Fruit fly (Drosophila melanogaster) whole organism, prepupa: ENCODE data around the gene CG31826.
A peak's percentile ranks its signal among the peaks of the same experiment; 100 is the strongest.

Experiments
- CG10631 ChIP-seq: fragments of 200-800 bp; sonication (Bioruptor generic); optimal IDR thresholded peaks from 2 replicates; lab custom pipeline; 2016; ENCODE audit warnings: missing biosample characterization, missing genetic modification characterization
- CG10669 ChIP-seq: fragments of 200-800 bp; sonication (Bioruptor generic); optimal IDR thresholded peaks from 3 replicates; lab custom pipeline; 2018; ENCODE audit warnings: missing biosample characterization, mild to moderate bottlenecking, missing genetic modification characterization, moderate library complexity
- CG11294 ChIP-seq: fragments of 200-800 bp; sonication (Bioruptor generic); IDR thresholded peaks from 2 replicates; pipeline ENCODE4 v1.3.6; 2022; ENCODE audit warnings: missing biosample characterization, missing genetic modification characterization
- CG11762 ChIP-seq: fragments of 200-800 bp; sonication (Bioruptor generic); optimal IDR thresholded peaks from 3 replicates; lab custom pipeline; 2016; ENCODE audit warnings: missing biosample characterization, missing genetic modification characterization; ENCODE audit not compliant: insufficient read depth
- CG11902 ChIP-seq: fragments of 200-800 bp; sonication (Bioruptor generic); optimal IDR thresholded peaks from 3 replicates; lab custom pipeline; 2016; ENCODE audit warnings: missing biosample characterization, missing genetic modification characterization
- CG15336 ChIP-seq: fragments of 200-800 bp; sonication (Bioruptor generic); IDR thresholded peaks from 2 replicates; pipeline ENCODE4 v1.3.6; 2022; ENCODE audit warnings: missing biosample characterization, missing genetic modification characterization
- CG1621 ChIP-seq: fragments of 200-800 bp; sonication (Bioruptor generic); optimal IDR thresholded peaks from 3 replicates; lab custom pipeline; 2018; ENCODE audit warnings: missing biosample characterization, mild to moderate bottlenecking, missing genetic modification characterization
- CG16779 ChIP-seq: fragments of 200-800 bp; sonication (Bioruptor generic); optimal IDR thresholded peaks from 3 replicates; lab custom pipeline; 2017; ENCODE audit warnings: missing biosample characterization, mild to moderate bottlenecking, missing genetic modification characterization
- CG3032 ChIP-seq: fragments of 200-800 bp; optimal IDR thresholded peaks from 2 replicates; lab custom pipeline; 2019; ENCODE audit warnings: missing biosample characterization, mild to moderate bottlenecking, missing genetic modification characterization, moderate library complexity
- CG31627 ChIP-seq: fragments of 200-800 bp; sonication (Bioruptor generic); optimal IDR thresholded peaks from 3 replicates; lab custom pipeline; 2016; ENCODE audit warnings: missing biosample characterization, missing genetic modification characterization
- CG32006 ChIP-seq: fragments of 200-800 bp; sonication (Bioruptor generic); optimal IDR thresholded peaks from 3 replicates; lab custom pipeline; 2017; ENCODE audit warnings: missing biosample characterization, mild to moderate bottlenecking, missing genetic modification characterization
- CG34406 ChIP-seq: fragments of 200-800 bp; sonication (Bioruptor generic); optimal IDR thresholded peaks from 3 replicates; lab custom pipeline; 2016; ENCODE audit warnings: missing biosample characterization, missing genetic modification characterization
- CG3919 ChIP-seq: fragments of 200-800 bp; sonication (Bioruptor generic); optimal IDR thresholded peaks from 3 replicates; lab custom pipeline; 2016; ENCODE audit warnings: missing biosample characterization, missing genetic modification characterization
- CG6163 ChIP-seq: fragments of 200-800 bp; sonication (Bioruptor generic); IDR thresholded peaks from 3 replicates; pipeline ENCODE4 v1.3.6; 2022; ENCODE audit warnings: missing biosample characterization, missing genetic modification characterization
- CG6276 ChIP-seq: fragments of 200-800 bp; sonication (Bioruptor generic); optimal IDR thresholded peaks from 2 replicates; lab custom pipeline; 2017; ENCODE audit warnings: missing biosample characterization, mild to moderate bottlenecking, missing genetic modification characterization
- CG6808 ChIP-seq: fragments of 200-800 bp; sonication (Bioruptor generic); optimal IDR thresholded peaks from 3 replicates; lab custom pipeline; 2017; ENCODE audit warnings: missing biosample characterization, missing genetic modification characterization, mild to moderate bottlenecking, moderate library complexity, missing genetic modification reagents
- CG6854 ChIP-seq: fragments of 200-800 bp; sonication (Bioruptor generic); optimal IDR thresholded peaks from 2 replicates; lab custom pipeline; 2017; ENCODE audit warnings: missing biosample characterization, mild to moderate bottlenecking, missing genetic modification characterization
- CG8119 ChIP-seq: fragments of 200-800 bp; sonication (Bioruptor generic); IDR thresholded peaks from 3 replicates; pipeline ENCODE4 v1.3.6; 2022; ENCODE audit warnings: missing biosample characterization, missing genetic modification characterization
- CG8319 ChIP-seq: fragments of 200-800 bp; sonication (Bioruptor generic); optimal IDR thresholded peaks from 3 replicates; lab custom pipeline; 2016; ENCODE audit warnings: missing biosample characterization, missing genetic modification characterization
- CG8632 ChIP-seq: fragments of 200-800 bp; sonication (Bioruptor generic); optimal IDR thresholded peaks from 3 replicates; lab custom pipeline; 2016; ENCODE audit warnings: missing biosample characterization, missing genetic modification characterization
- CG9139 ChIP-seq: fragments of 200-800 bp; sonication (Bioruptor generic); optimal IDR thresholded peaks from 3 replicates; lab custom pipeline; 2017; ENCODE audit warnings: missing biosample characterization, mild to moderate bottlenecking, missing genetic modification characterization
- Eip75B ChIP-seq: fragments of 200-800 bp; sonication (Bioruptor generic); optimal IDR thresholded peaks from 3 replicates; lab custom pipeline; 2016; ENCODE audit warnings: missing biosample characterization, missing genetic modification characterization
- Eip93F ChIP-seq: fragments of 200-800 bp; sonication (Bioruptor generic); optimal IDR thresholded peaks from 2 replicates; lab custom pipeline; 2016; ENCODE audit warnings: missing biosample characterization, mild to moderate bottlenecking, missing genetic modification characterization
- Hr38 ChIP-seq: sonication (Bioruptor generic); optimal IDR thresholded peaks from 2 replicates; lab custom pipeline; 2016; ENCODE audit warnings: missing biosample characterization, missing genetic modification characterization
- Hr39 ChIP-seq: fragments of 200-800 bp; sonication (Bioruptor generic); optimal IDR thresholded peaks from 2 replicates; lab custom pipeline; 2016; ENCODE audit warnings: missing biosample characterization, missing genetic modification characterization
- Hr4 ChIP-seq: fragments of 200-800 bp; sonication (Bioruptor generic); optimal IDR thresholded peaks from 3 replicates; lab custom pipeline; 2016; ENCODE audit warnings: missing biosample characterization, missing genetic modification characterization
- Lpt ChIP-seq: fragments of 200-800 bp; sonication (Bioruptor generic); optimal IDR thresholded peaks from 3 replicates; lab custom pipeline; 2016; ENCODE audit warnings: missing biosample characterization, missing genetic modification characterization
- Met ChIP-seq: fragments of 200-800 bp; sonication (Bioruptor generic); optimal IDR thresholded peaks from 3 replicates; lab custom pipeline; 2016; ENCODE audit warnings: missing biosample characterization, missing genetic modification characterization
- OdsH ChIP-seq: fragments of 200-800 bp; sonication (Bioruptor generic); optimal IDR thresholded peaks from 3 replicates; lab custom pipeline; 2016; ENCODE audit warnings: missing biosample characterization, missing genetic modification characterization
- Smox ChIP-seq: fragments of 200-800 bp; sonication (Bioruptor generic); optimal IDR thresholded peaks from 3 replicates; lab custom pipeline; 2016; ENCODE audit warnings: missing biosample characterization, missing genetic modification characterization
- Sox102F ChIP-seq: fragments of 200-800 bp; sonication (Bioruptor generic); optimal IDR thresholded peaks from 2 replicates; lab custom pipeline; 2016; ENCODE audit warnings: missing biosample characterization, mild to moderate bottlenecking, missing genetic modification characterization
- Sox14 ChIP-seq: fragments of 200-800 bp; sonication (Bioruptor generic); optimal IDR thresholded peaks from 3 replicates; lab custom pipeline; 2016; ENCODE audit warnings: missing biosample characterization, missing genetic modification characterization
- Sox15 ChIP-seq: fragments of 200-800 bp; sonication (Bioruptor generic); optimal IDR thresholded peaks from 3 replicates; lab custom pipeline; 2016; ENCODE audit warnings: missing biosample characterization, missing genetic modification characterization
- acj6 ChIP-seq: fragments of 200-800 bp; sonication (Bioruptor generic); optimal IDR thresholded peaks from 3 replicates; lab custom pipeline; 2016; ENCODE audit warnings: missing biosample characterization, missing genetic modification characterization
- cyc ChIP-seq: fragments of 200-800 bp; sonication (Bioruptor generic); optimal IDR thresholded peaks from 3 replicates; lab custom pipeline; 2016; ENCODE audit warnings: missing biosample characterization, missing genetic modification characterization
- dac ChIP-seq: fragments of 200-800 bp; sonication (Bioruptor generic); optimal IDR thresholded peaks from 2 replicates; lab custom pipeline; 2017; ENCODE audit warnings: missing biosample characterization, mild to moderate bottlenecking, missing genetic modification characterization
- dsx ChIP-seq: fragments of 200-800 bp; optimal IDR thresholded peaks from 3 replicates; lab custom pipeline; 2019; ENCODE audit warnings: missing biosample characterization, mild to moderate bottlenecking, missing genetic modification characterization, moderate library complexity; ENCODE audit not compliant: poor library complexity, severe bottlenecking
- eg ChIP-seq: fragments of 200-800 bp; sonication (Bioruptor generic); IDR thresholded peaks from 3 replicates; pipeline ENCODE4 v1.3.6; 2022; ENCODE audit warnings: missing biosample characterization, missing genetic modification characterization
- esn ChIP-seq: fragments of 200-800 bp; sonication (Bioruptor generic); optimal IDR thresholded peaks from 2 replicates; lab custom pipeline; 2016; ENCODE audit warnings: missing biosample characterization, mild to moderate bottlenecking, missing genetic modification characterization, moderate library complexity
- fd85E ChIP-seq: fragments of 200-800 bp; sonication (Bioruptor generic); optimal IDR thresholded peaks from 3 replicates; lab custom pipeline; 2016; ENCODE audit warnings: missing biosample characterization, missing genetic modification characterization
- fkh ChIP-seq: fragments of 200-800 bp; sonication (Bioruptor generic); optimal IDR thresholded peaks from 3 replicates; lab custom pipeline; 2017; ENCODE audit warnings: missing biosample characterization, mild to moderate bottlenecking, missing genetic modification characterization, moderate library complexity
- net ChIP-seq: fragments of 200-800 bp; sonication (Bioruptor generic); optimal IDR thresholded peaks from 3 replicates; lab custom pipeline; 2016; ENCODE audit warnings: missing biosample characterization, missing genetic modification characterization
- pdm3 ChIP-seq: fragments of 200-800 bp; sonication (Bioruptor generic); optimal IDR thresholded peaks from 3 replicates; lab custom pipeline; 2016; ENCODE audit warnings: missing biosample characterization, missing genetic modification characterization
- salr ChIP-seq, 2 experiments: fragments of 200-800 bp; sonication (Bioruptor generic); optimal IDR thresholded peaks; 3 replicates each; lab custom pipeline; 2016 to 2018; ENCODE audit warnings: missing biosample characterization in 2 of 2, missing genetic modification characterization in 2 of 2, mild to moderate bottlenecking in 1 of 2
- spab ChIP-seq: fragments of 200-800 bp; sonication (Bioruptor generic); optimal IDR thresholded peaks from 2 replicates; lab custom pipeline; 2017; ENCODE audit warnings: missing biosample characterization, mild to moderate bottlenecking, missing genetic modification characterization, missing genetic modification reagents
- ss ChIP-seq, 2 experiments: fragments of 200-800 bp; sonication (Bioruptor generic); optimal IDR thresholded peaks; 2 replicates in 1 of 2; 3 replicates in 1 of 2; lab custom pipeline; 2017 to 2018; ENCODE audit warnings: mild to moderate bottlenecking in 2 of 2, missing biosample characterization in 2 of 2, missing genetic modification characterization in 2 of 2, moderate library complexity in 1 of 2
- svp ChIP-seq: fragments of 200-800 bp; sonication (Bioruptor generic); peaks from one replicate; lab custom pipeline; 2016; ENCODE audit warnings: missing biosample characterization, missing genetic modification characterization
- topi ChIP-seq: fragments of 200-800 bp; sonication (Bioruptor generic); optimal IDR thresholded peaks from 3 replicates; lab custom pipeline; 2016; ENCODE audit warnings: missing biosample characterization, missing genetic modification characterization
- vri ChIP-seq: fragments of 200-800 bp; sonication (Bioruptor generic); optimal IDR thresholded peaks from 3 replicates; lab custom pipeline; 2016; ENCODE audit warnings: missing biosample characterization, mild to moderate bottlenecking, missing genetic modification characterization

Gene CG31826

dm6 chr2L:15761409-15762407, 11.2 kb downstream of the CG31826 start:
- TF ChIP-seq CG32006, result peak; percentile 89
- peak; percentile 62 for TF ChIP-seq fkh (GFP tag; lab: Kevin White, UChicago)
- TF ChIP-seq svp (GFP tag; lab: Kevin White, UChicago), result peak; percentile 93
- TF ChIP-seq dac (GFP tag; lab: Kevin White, UChicago), result no peak
- peak; percentile 78 for TF ChIP-seq Met (GFP tag; lab: Kevin White, UChicago)
- peak; percentile 88 for TF ChIP-seq acj6 (GFP tag; lab: Kevin White, UChicago)
- TF ChIP-seq cyc, result peak; percentile 86
- no peak for TF ChIP-seq CG1621 (tag; lab: Kevin White, UChicago)
- TF ChIP-seq net, result peak; percentile 29
- peak; percentile 87 for TF ChIP-seq Sox102F
- TF ChIP-seq CG11902 (GFP tag; lab: Kevin White, UChicago), result peak; percentile 71
- TF ChIP-seq Hr4, result no peak
- peak; percentile 27 to 29 for TF ChIP-seq ss (GFP tag; optimal IDR thresholded peaks at IDR 0.05; lab: Kevin White, UChicago)
- TF ChIP-seq Smox (GFP tag; lab: Kevin White, UChicago), result peak; percentile 82
- TF ChIP-seq dsx, result no peak
- TF ChIP-seq CG6163, result peak; percentile 88
- TF ChIP-seq CG3032, result peak; percentile 84
- TF ChIP-seq Sox15 (GFP tag; lab: Kevin White, UChicago), result peak; percentile 56
- TF ChIP-seq CG10669 (GFP tag; lab: Kevin White, UChicago), result peak; percentile 74
- peak; percentile 77 for TF ChIP-seq Eip75B
- TF ChIP-seq fd85E, result no peak
- TF ChIP-seq CG3919, result peak; percentile 82
- peak; percentile 82 for TF ChIP-seq CG8632 (GFP tag; lab: Kevin White, UChicago)
- TF ChIP-seq CG6854 (GFP tag; lab: Kevin White, UChicago), result peak; percentile 35
- TF ChIP-seq CG9139, result no peak
- peak; percentile 70 for TF ChIP-seq Hr39
- TF ChIP-seq OdsH (GFP tag; lab: Kevin White, UChicago), result peak; percentile 85
- TF ChIP-seq CG6276 (GFP tag; lab: Kevin White, UChicago), result no peak
- TF ChIP-seq Sox14 (GFP tag; lab: Kevin White, UChicago), result peak; percentile 74
- TF ChIP-seq Lpt, result peak; percentile 67
- TF ChIP-seq Eip93F (GFP tag; lab: Kevin White, UChicago), result peak; percentile 27
- no peak for TF ChIP-seq salr (GFP tag; optimal IDR thresholded peaks at IDR 0.05; lab: Kevin White, UChicago)
- TF ChIP-seq vri (GFP tag; lab: Kevin White, UChicago), result peak; percentile 70
- TF ChIP-seq CG11294, result peak; percentile 71
- TF ChIP-seq CG6808, result no peak
- TF ChIP-seq CG8119 (GFP tag; lab: Robert Waterston, UW), result peak; percentile 91
- peak; percentile 73 for TF ChIP-seq CG11762
- peak; percentile 90 for TF ChIP-seq CG34406
- peak; percentile 88 for TF ChIP-seq topi
- peak; percentile 77 for TF ChIP-seq CG8319 (GFP tag; lab: Kevin White, UChicago)
- peak; percentile 93 for TF ChIP-seq CG15336 (GFP tag; lab: Robert Waterston, UW)
- TF ChIP-seq pdm3 (GFP tag; lab: Kevin White, UChicago), result peak; percentile 83
- peak; percentile 89 for TF ChIP-seq CG31627 (GFP tag; lab: Kevin White, UChicago)
- TF ChIP-seq Hr38 (GFP tag; lab: Kevin White, UChicago), result no peak
- TF ChIP-seq CG10631 (GFP tag; lab: Kevin White, UChicago), result peak; percentile 78
- peak; percentile 32 for TF ChIP-seq CG16779 (tag; lab: Kevin White, UChicago)
- peak; percentile 93 for TF ChIP-seq esn
- TF ChIP-seq spab (GFP tag; lab: Kevin White, UChicago), result peak; percentile 72
- peak; percentile 91 for TF ChIP-seq eg (GFP tag; lab: Robert Waterston, UW)
